Worm (Caenorhabditis elegans): ENCODE data around the gene ugt-45.
A peak's percentile ranks its signal among the peaks of the same experiment; 100 is the strongest.

The ugt-45 gene

ce11 chrIV:3751001-3751400 is at the start of gene ugt-45:
Gene ugt-45 (minus strand): TSS chrIV:3751101.
- no peak for TF ChIP-seq tbx-11 (GFP tag; IDR thresholded peaks at IDR 0.05)
- no peak for TF ChIP-seq flt-1 (GFP tag; IDR thresholded peaks at IDR 0.05)
- no peak for TF ChIP-seq tra-4 (tag; optimal IDR thresholded peaks at IDR 0.05)
- TF ChIP-seq B0310.2 (tag; optimal IDR thresholded peaks at IDR 0.05), result no peak
- no peak for TF ChIP-seq ceh-13 (GFP tag; optimal IDR thresholded peaks at IDR 0.05)
- TF ChIP-seq ama-1 (optimal IDR thresholded peaks at IDR 0.05), result no peak
- TF ChIP-seq hnd-1 (tag; optimal IDR thresholded peaks at IDR 0.05), result no peak
- no peak for TF ChIP-seq ets-7 (tag; optimal IDR thresholded peaks at IDR 0.05)
- TF ChIP-seq tbx-37 (GFP tag; conservative IDR thresholded peaks at IDR 0.05), result no peak
- TF ChIP-seq sea-1 (GFP tag; conservative IDR thresholded peaks at IDR 0.05), result no peak
- no peak for TF ChIP-seq ceh-36 (tag; optimal IDR thresholded peaks at IDR 0.05)
- TF ChIP-seq scrt-1 (GFP tag; IDR thresholded peaks at IDR 0.05), result no peak
- no peak for TF ChIP-seq F13C5.2 (tag; optimal IDR thresholded peaks at IDR 0.05)
- no peak for TF ChIP-seq aly-1 (tag; optimal IDR thresholded peaks at IDR 0.05)
- no peak for TF ChIP-seq hmg-4 (GFP tag; optimal IDR thresholded peaks at IDR 0.05)
- TF ChIP-seq pes-1 (GFP tag; IDR thresholded peaks at IDR 0.05), result no peak
- TF ChIP-seq hmbx-1 (tag; optimal IDR thresholded peaks at IDR 0.05), result no peak

- TF ChIP-seq B0310.2 (tag; optimal IDR thresholded peaks at IDR 0.05) (no peak), ets-7 (tag; optimal IDR thresholded peaks at IDR 0.05) (no peak), F13C5.2 (tag; optimal IDR thresholded peaks at IDR 0.05) (no peak), hnd-1 (tag; optimal IDR thresholded peaks at IDR 0.05) (no peak), tra-4 (tag; optimal IDR thresholded peaks at IDR 0.05) (no peak), ama-1 (optimal IDR thresholded peaks at IDR 0.05) (no peak), pes-1 (GFP tag; IDR thresholded peaks at IDR 0.05) (no peak), ceh-13 (GFP tag; optimal IDR thresholded peaks at IDR 0.05) (no peak), flt-1 (GFP tag; IDR thresholded peaks at IDR 0.05) (no peak), hmbx-1 (tag; optimal IDR thresholded peaks at IDR 0.05) (no peak), aly-1 (tag; optimal IDR thresholded peaks at IDR 0.05) (no peak), tbx-11 (GFP tag; IDR thresholded peaks at IDR 0.05) (no peak), hmg-4 (GFP tag; optimal IDR thresholded peaks at IDR 0.05) (no peak), ceh-36 (tag; optimal IDR thresholded peaks at IDR 0.05) (no peak), tbx-37 (GFP tag; conservative IDR thresholded peaks at IDR 0.05) (no peak)
Measured at ce11 chrIV:3797442-3797841, 46.5 kb upstream of the ugt-45 start.

- TF ChIP-seq tbx-37 (GFP tag; conservative IDR thresholded peaks at IDR 0.05) (no peak), flt-1 (GFP tag; IDR thresholded peaks at IDR 0.05) (no peak), hnd-1 (tag; optimal IDR thresholded peaks at IDR 0.05) (no peak), scrt-1 (GFP tag; IDR thresholded peaks at IDR 0.05) (no peak), ama-1 (optimal IDR thresholded peaks at IDR 0.05) (no peak), ceh-13 (GFP tag; optimal IDR thresholded peaks at IDR 0.05) (no peak), pes-1 (GFP tag; IDR thresholded peaks at IDR 0.05) (no peak), hmbx-1 (tag; optimal IDR thresholded peaks at IDR 0.05) (no peak)
Measured at ce11 chrIV:3794437-3794836, 43.5 kb upstream of the ugt-45 start, which contains the start of gene K09B3.1. Gene K09B3.1 (plus strand): TSS chrIV:3794737.

ce11 chrIV:3783910-3784309 is 33.0 kb upstream of the ugt-45 start, which contains the start of gene glct-6:
Gene glct-6 (plus strand): TSS chrIV:3784210.
- TF ChIP-seq tra-4 (tag; optimal IDR thresholded peaks at IDR 0.05), result no peak
- TF ChIP-seq scrt-1 (GFP tag; IDR thresholded peaks at IDR 0.05), result no peak
- TF ChIP-seq aly-1 (tag; optimal IDR thresholded peaks at IDR 0.05), result no peak
- no peak for TF ChIP-seq ama-1 (optimal IDR thresholded peaks at IDR 0.05)
- no peak for TF ChIP-seq tbx-11 (GFP tag; IDR thresholded peaks at IDR 0.05)
- no peak for TF ChIP-seq flt-1 (GFP tag; IDR thresholded peaks at IDR 0.05)
- TF ChIP-seq hmbx-1 (tag; optimal IDR thresholded peaks at IDR 0.05), result no peak
- TF ChIP-seq sea-1 (GFP tag; conservative IDR thresholded peaks at IDR 0.05), result no peak
- TF ChIP-seq F13C5.2 (tag; optimal IDR thresholded peaks at IDR 0.05), result no peak
- no peak for TF ChIP-seq ceh-36 (tag; optimal IDR thresholded peaks at IDR 0.05)
- TF ChIP-seq ets-7 (tag; optimal IDR thresholded peaks at IDR 0.05), result no peak
- no peak for TF ChIP-seq hmg-4 (GFP tag; optimal IDR thresholded peaks at IDR 0.05)
- TF ChIP-seq hnd-1 (tag; optimal IDR thresholded peaks at IDR 0.05), result no peak
- no peak for TF ChIP-seq pes-1 (GFP tag; IDR thresholded peaks at IDR 0.05)
- TF ChIP-seq ceh-13 (GFP tag; optimal IDR thresholded peaks at IDR 0.05), result no peak
- TF ChIP-seq B0310.2 (tag; optimal IDR thresholded peaks at IDR 0.05), result no peak
- no peak for TF ChIP-seq tbx-37 (GFP tag; conservative IDR thresholded peaks at IDR 0.05)

ce11 chrIV:3781539-3781938 is 30.6 kb upstream of the ugt-45 start:
- TF ChIP-seq flt-1 (GFP tag; IDR thresholded peaks at IDR 0.05), result no peak
- no peak for TF ChIP-seq pes-1 (GFP tag; IDR thresholded peaks at IDR 0.05)
- TF ChIP-seq sea-1 (GFP tag; conservative IDR thresholded peaks at IDR 0.05), result no peak
- TF ChIP-seq ets-7 (tag; optimal IDR thresholded peaks at IDR 0.05), result no peak
- TF ChIP-seq tbx-37 (GFP tag; conservative IDR thresholded peaks at IDR 0.05), result no peak
- TF ChIP-seq ceh-36 (tag; optimal IDR thresholded peaks at IDR 0.05), result no peak
- TF ChIP-seq B0310.2 (tag; optimal IDR thresholded peaks at IDR 0.05), result no peak
- TF ChIP-seq scrt-1 (GFP tag; IDR thresholded peaks at IDR 0.05), result no peak
- TF ChIP-seq tra-4 (tag; optimal IDR thresholded peaks at IDR 0.05), result no peak
- no peak for TF ChIP-seq hnd-1 (tag; optimal IDR thresholded peaks at IDR 0.05)
- TF ChIP-seq F13C5.2 (tag; optimal IDR thresholded peaks at IDR 0.05), result no peak
- no peak for TF ChIP-seq ceh-13 (GFP tag; optimal IDR thresholded peaks at IDR 0.05)
- TF ChIP-seq ama-1 (optimal IDR thresholded peaks at IDR 0.05), result no peak
- no peak for TF ChIP-seq tbx-11 (GFP tag; IDR thresholded peaks at IDR 0.05)
- TF ChIP-seq aly-1 (tag; optimal IDR thresholded peaks at IDR 0.05), result no peak
- TF ChIP-seq hmg-4 (GFP tag; optimal IDR thresholded peaks at IDR 0.05), result no peak

- TF ChIP-seq ceh-13 (GFP tag; optimal IDR thresholded peaks at IDR 0.05) (no peak), aly-1 (tag; optimal IDR thresholded peaks at IDR 0.05) (no peak), hmbx-1 (tag; optimal IDR thresholded peaks at IDR 0.05) (no peak), pes-1 (GFP tag; IDR thresholded peaks at IDR 0.05) (no peak), ama-1 (optimal IDR thresholded peaks at IDR 0.05) (no peak), sea-1 (GFP tag; conservative IDR thresholded peaks at IDR 0.05) (no peak), ets-7 (tag; optimal IDR thresholded peaks at IDR 0.05) (no peak), B0310.2 (tag; optimal IDR thresholded peaks at IDR 0.05) (no peak), hnd-1 (tag; optimal IDR thresholded peaks at IDR 0.05) (no peak), tbx-11 (GFP tag; IDR thresholded peaks at IDR 0.05) (no peak), scrt-1 (GFP tag; IDR thresholded peaks at IDR 0.05) (no peak), ceh-36 (tag; optimal IDR thresholded peaks at IDR 0.05) (no peak), hmg-4 (GFP tag; optimal IDR thresholded peaks at IDR 0.05) (no peak), tbx-37 (GFP tag; conservative IDR thresholded peaks at IDR 0.05) (no peak), tra-4 (tag; optimal IDR thresholded peaks at IDR 0.05) (no peak), flt-1 (GFP tag; IDR thresholded peaks at IDR 0.05) (no peak), F13C5.2 (tag; optimal IDR thresholded peaks at IDR 0.05) (no peak)
Measured at ce11 chrIV:3774160-3774559, 23.3 kb upstream of the ugt-45 start.

- TF ChIP-seq pes-1 (GFP tag; IDR thresholded peaks at IDR 0.05), result peak; percentile 46; the same call in 1 of the 2 replicates
Measured at ce11 chrIV:3771182-3771581, 20.3 kb upstream of the ugt-45 start.
